Fruit fly (Drosophila melanogaster): ENCODE data around the gene ihog.

The ihog gene

DNA sequence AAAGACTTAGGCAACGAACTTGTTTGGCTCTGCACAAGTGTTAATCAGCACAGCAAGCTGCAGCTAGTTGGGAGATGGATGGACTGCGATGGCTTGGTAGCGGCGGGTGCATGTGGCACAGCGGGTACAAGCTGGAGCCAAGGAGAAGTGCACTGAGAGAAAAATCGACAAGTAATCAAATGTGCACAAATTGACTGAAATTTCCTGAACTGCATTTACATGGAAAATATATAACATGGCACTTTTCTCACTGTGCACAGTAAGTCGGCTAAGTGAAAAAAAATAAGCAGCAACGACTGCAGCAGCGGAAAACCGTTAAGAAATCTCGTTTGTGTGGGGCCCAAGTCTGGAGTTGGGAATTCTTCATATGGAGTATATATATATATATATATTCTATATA is 42.5 kb upstream of the ihog start (continued):
- no peak for TF ChIP-seq Met (GFP tag; optimal IDR thresholded peaks at IDR 0.05)
- TF ChIP-seq Smox (GFP tag; optimal IDR thresholded peaks at IDR 0.05) = peak; percentile 12
- TF ChIP-seq CG32006 (GFP tag; optimal IDR thresholded peaks at IDR 0.05) = peak; percentile 76
- TF ChIP-seq OdsH (GFP tag; optimal IDR thresholded peaks at IDR 0.05) = peak; percentile 66
- TF ChIP-seq acj6 (GFP tag; optimal IDR thresholded peaks at IDR 0.05) = peak; percentile 62
- peak; percentile 75 for TF ChIP-seq CG8119 (GFP tag; IDR thresholded peaks at IDR 0.05)
- TF ChIP-seq net (GFP tag; optimal IDR thresholded peaks at IDR 0.05) = peak; percentile 77
- peak; percentile 61 to 75 for TF ChIP-seq ss (GFP tag; optimal IDR thresholded peaks at IDR 0.05)
- TF ChIP-seq CG8319 (GFP tag; optimal IDR thresholded peaks at IDR 0.05) = peak; percentile 33
- TF ChIP-seq Sox14 (GFP tag; optimal IDR thresholded peaks at IDR 0.05) = peak; percentile 67
- no peak for TF ChIP-seq CG6854 (GFP tag; optimal IDR thresholded peaks at IDR 0.05)
- peak; percentile 82 for TF ChIP-seq Eip75B (GFP tag; optimal IDR thresholded peaks at IDR 0.05)
- TF ChIP-seq Gug (GFP tag; IDR thresholded peaks at IDR 0.05) = peak; percentile 63
- peak; percentile 54 for TF ChIP-seq fd59A (GFP tag; optimal IDR thresholded peaks at IDR 0.05)
- peak; percentile 65 for TF ChIP-seq pdm3 (GFP tag; optimal IDR thresholded peaks at IDR 0.05)
- peak; percentile 67 for TF ChIP-seq CG6276 (GFP tag; optimal IDR thresholded peaks at IDR 0.05)
- TF ChIP-seq CG7368 (GFP tag; optimal IDR thresholded peaks at IDR 0.05) = peak; percentile 50
- TF ChIP-seq spab (GFP tag; optimal IDR thresholded peaks at IDR 0.05) = peak; percentile 57
- TF ChIP-seq fd85E (GFP tag; optimal IDR thresholded peaks at IDR 0.05) = no peak

DNA sequence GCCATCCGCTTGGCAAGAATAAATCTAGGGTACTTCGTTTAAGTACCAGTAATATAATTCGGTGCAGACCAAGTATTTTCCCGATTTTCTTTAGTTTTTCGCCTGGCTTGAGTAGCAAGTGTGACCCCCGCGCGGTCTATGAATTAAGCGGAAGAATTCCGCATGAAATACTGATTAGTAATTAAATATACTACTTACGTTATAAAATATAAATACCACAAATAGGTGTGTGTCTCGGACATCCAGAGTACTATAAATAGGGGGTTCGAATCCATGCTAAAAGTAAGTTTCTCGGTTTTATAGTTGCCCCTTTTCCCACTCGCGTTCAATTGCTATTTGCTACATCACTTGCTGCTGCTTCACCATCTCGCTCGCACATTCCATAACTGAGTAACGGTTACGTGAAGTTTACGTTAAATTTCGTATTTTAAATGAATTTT is 23.0 kb upstream of the ihog start, which contains the start of gene snRNP-U1-70K:
TSS of gene snRNP-U1-70K (minus strand) at position 141 of the 440 bp plus-strand sequence.
- TF ChIP-seq salr (GFP tag; optimal IDR thresholded peaks at IDR 0.05) (no peak), CG9139 (GFP tag; optimal IDR thresholded peaks at IDR 0.05) (no peak), CG7368 (GFP tag; optimal IDR thresholded peaks at IDR 0.05) (no peak), Met (GFP tag; optimal IDR thresholded peaks at IDR 0.05) (no peak), vri (GFP tag; optimal IDR thresholded peaks at IDR 0.05) (no peak)

DNA sequence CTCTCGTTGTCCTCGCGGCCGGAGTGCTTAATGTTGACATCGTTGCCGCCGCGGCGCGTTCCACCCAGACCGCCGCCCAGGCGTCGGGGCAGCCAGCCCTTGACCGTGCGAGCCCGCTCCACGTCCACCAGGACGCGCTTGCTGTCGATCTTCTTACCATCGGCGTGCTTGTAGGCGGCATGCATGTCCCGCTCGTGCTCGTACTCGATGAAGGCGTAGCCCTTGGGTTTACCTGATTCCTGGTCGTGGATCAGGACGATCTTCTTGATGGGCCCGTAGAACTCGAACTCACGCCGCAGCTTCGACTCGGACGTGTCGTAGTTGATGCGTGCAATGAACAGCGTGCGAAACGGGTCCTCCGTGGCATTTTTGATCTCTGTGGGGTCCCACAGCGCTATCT is 22.2 kb upstream of the ihog start:
- TF ChIP-seq pdm3 (GFP tag; optimal IDR thresholded peaks at IDR 0.05) (no peak), svp (GFP tag) (no peak), fd85E (GFP tag; optimal IDR thresholded peaks at IDR 0.05) (no peak), CG3919 (GFP tag; optimal IDR thresholded peaks at IDR 0.05) (no peak), Ets21C (GFP tag; optimal IDR thresholded peaks at IDR 0.05) (no peak), CG11294 (GFP tag; IDR thresholded peaks at IDR 0.05) (no peak), vri (GFP tag; optimal IDR thresholded peaks at IDR 0.05) (no peak), CG9139 (GFP tag; optimal IDR thresholded peaks at IDR 0.05) (no peak), OdsH (GFP tag; optimal IDR thresholded peaks at IDR 0.05) (no peak), salr (GFP tag; optimal IDR thresholded peaks at IDR 0.05) (no peak), Sox102F (GFP tag; optimal IDR thresholded peaks at IDR 0.05) (no peak), ss (GFP tag; optimal IDR thresholded peaks at IDR 0.05) (no peak), CG10631 (GFP tag; optimal IDR thresholded peaks at IDR 0.05) (no peak), esn (GFP tag; optimal IDR thresholded peaks at IDR 0.05) (no peak)

DNA sequence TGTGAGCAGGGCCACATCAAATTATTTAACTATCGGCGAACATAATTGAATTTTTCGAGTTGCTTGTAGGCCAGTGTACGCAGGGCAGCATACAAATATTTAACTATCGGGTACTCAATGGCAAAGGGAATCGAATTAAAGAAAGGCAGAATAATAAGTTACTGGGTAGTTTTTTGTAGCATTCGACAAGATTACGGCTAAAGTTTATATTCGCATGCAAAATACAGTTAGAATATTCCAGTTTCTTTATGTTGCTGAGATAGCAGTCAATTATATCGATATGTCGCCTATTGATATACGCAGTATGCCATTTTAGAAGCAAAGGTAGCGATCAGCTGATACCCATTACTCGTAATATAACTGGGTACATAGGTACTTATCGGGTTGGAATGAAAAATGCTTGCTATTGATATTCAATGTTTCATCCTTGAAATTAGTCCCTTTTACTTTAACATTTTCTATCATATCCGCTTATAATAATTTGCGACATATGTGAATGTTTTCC is 19.5 kb upstream of the ihog start:
- peak; percentile 51; the same call in 2 of the 3 replicates for TF ChIP-seq CG6163 (GFP tag; IDR thresholded peaks at IDR 0.05)
- no peak for TF ChIP-seq CG11294 (GFP tag; IDR thresholded peaks at IDR 0.05)
- peak; percentile 38 for TF ChIP-seq Ets21C (GFP tag; optimal IDR thresholded peaks at IDR 0.05)
- peak; percentile 29 for TF ChIP-seq CG10631 (GFP tag; optimal IDR thresholded peaks at IDR 0.05)
- TF ChIP-seq CG6792 (GFP tag; optimal IDR thresholded peaks at IDR 0.05) = peak; percentile 38
- peak; percentile 57 for TF ChIP-seq esn (GFP tag; optimal IDR thresholded peaks at IDR 0.05)
- peak; percentile 51 for TF ChIP-seq cyc (GFP tag; optimal IDR thresholded peaks at IDR 0.05)
- peak; percentile 37 for TF ChIP-seq Eip75B (GFP tag; optimal IDR thresholded peaks at IDR 0.05)
- TF ChIP-seq topi (GFP tag; optimal IDR thresholded peaks at IDR 0.05) = peak; percentile 69
- peak; percentile 35 for TF ChIP-seq CG8632 (GFP tag; optimal IDR thresholded peaks at IDR 0.05)
- no peak for TF ChIP-seq CG6276 (GFP tag; optimal IDR thresholded peaks at IDR 0.05)
- TF ChIP-seq CG9139 (GFP tag; optimal IDR thresholded peaks at IDR 0.05) = no peak
- TF ChIP-seq Hr4 (GFP tag; optimal IDR thresholded peaks at IDR 0.05) = no peak
- TF ChIP-seq CG3919 (GFP tag; optimal IDR thresholded peaks at IDR 0.05) = peak; percentile 73
- peak; percentile 64 for TF ChIP-seq Sox14 (GFP tag; optimal IDR thresholded peaks at IDR 0.05)
- no peak for TF ChIP-seq Gug (GFP tag; IDR thresholded peaks at IDR 0.05)
- no peak for TF ChIP-seq Sox15 (GFP tag; optimal IDR thresholded peaks at IDR 0.05)
- TF ChIP-seq CG8119 (GFP tag; IDR thresholded peaks at IDR 0.05) = no peak; the same call in 2 of the 3 replicates
- peak; percentile 37 for TF ChIP-seq Hr39 (GFP tag; optimal IDR thresholded peaks at IDR 0.05)
- TF ChIP-seq acj6 (GFP tag; optimal IDR thresholded peaks at IDR 0.05) = peak; percentile 43
- TF ChIP-seq CG31627 (GFP tag; optimal IDR thresholded peaks at IDR 0.05) = peak; percentile 53
- TF ChIP-seq CG32006 (GFP tag; optimal IDR thresholded peaks at IDR 0.05) = peak; percentile 21
- TF ChIP-seq Ets96B (tag; optimal IDR thresholded peaks at IDR 0.05) = peak; percentile 44
- peak in 1 of 2 experiments; percentile 49 for TF ChIP-seq ss (GFP tag; optimal IDR thresholded peaks at IDR 0.05)
- peak; percentile 10 for TF ChIP-seq CG34406 (GFP tag; optimal IDR thresholded peaks at IDR 0.05)
- TF ChIP-seq Eip78C (GFP tag) = peak; percentile 86
- TF ChIP-seq Blimp-1 (GFP tag; optimal IDR thresholded peaks at IDR 0.05) = no peak
- TF ChIP-seq svp (GFP tag) = peak; percentile 83
- TF ChIP-seq fkh (GFP tag; optimal IDR thresholded peaks at IDR 0.05) = peak; percentile 94

Data from whole organism, prepupa.